Fruit fly (Drosophila melanogaster): ENCODE data around the gene CtsB.

Gene CtsB

dm6 chrX:13755152-13755557 lies 26.8 kb downstream of the CtsB start, which contains the start of gene Pdcd4 (continued):
- TF ChIP-seq CG10654 (GFP tag; optimal IDR thresholded peaks at IDR 0.05), result no peak
- TF ChIP-seq org-1 (GFP tag; optimal IDR thresholded peaks at IDR 0.05), result no peak
- no peak for TF ChIP-seq tll (GFP tag; optimal IDR thresholded peaks at IDR 0.05)

- TF ChIP-seq CG15514 (GFP tag; optimal IDR thresholded peaks at IDR 0.05) (peak; percentile 20), Hsf (GFP tag; optimal IDR thresholded peaks at IDR 0.05) (peak; percentile 9), CG18599 (GFP tag; optimal IDR thresholded peaks at IDR 0.05) (no peak), Jarid2 (GFP tag; optimal IDR thresholded peaks at IDR 0.05) (no peak), pnt (GFP tag; optimal IDR thresholded peaks at IDR 0.05) (no peak), CG4360 (GFP tag; IDR thresholded peaks at IDR 0.05) (peak; percentile 61), insv (GFP tag; optimal IDR thresholded peaks at IDR 0.05) (peak in 1 of 2 experiments; percentile 69), Meics (GFP tag; optimal IDR thresholded peaks at IDR 0.05) (peak; percentile 12), CG15269 (tag; optimal IDR thresholded peaks at IDR 0.05) (peak; percentile 21), rib (GFP tag; IDR thresholded peaks at IDR 0.05) (0 out of 2 replicates have a peak, but pooled peaks have one; percentile 28), Mrtf (GFP tag; IDR thresholded peaks at IDR 0.05) (no peak), CG6765 (GFP tag; optimal IDR thresholded peaks at IDR 0.05) (peak; percentile 40), slbo (GFP tag; IDR thresholded peaks at IDR 0.05) (0 out of 2 replicates have a peak, but pooled peaks have one; percentile 9), CG11696 (GFP tag; IDR thresholded peaks at IDR 0.05) (peak; percentile 77), CG32772 (GFP tag; IDR thresholded peaks at IDR 0.05) (no peak), CG15073 (GFP tag; optimal IDR thresholded peaks at IDR 0.05) (peak; percentile 64), vvl (GFP tag; IDR thresholded peaks at IDR 0.05) (no peak), psq (GFP tag; optimal IDR thresholded peaks at IDR 0.05) (peak; percentile 50), cato (GFP tag; optimal IDR thresholded peaks at IDR 0.05; ENCODE audit: borderline replicate concordance) (no peak), CG34422 (GFP tag; IDR thresholded peaks at IDR 0.05) (peak; percentile 51; the same call in 1 of the 3 replicates), gsb-n (tag; optimal IDR thresholded peaks at IDR 0.05) (no peak), ase (GFP tag; IDR thresholded peaks at IDR 0.05) (no peak), nom (GFP tag; optimal IDR thresholded peaks at IDR 0.05) (peak; percentile 68), dysf (GFP tag; IDR thresholded peaks at IDR 0.05) (peak; percentile 8; the same call in 1 of the 3 replicates), Drgx (GFP tag; IDR thresholded peaks at IDR 0.05) (peak; percentile 60), NC2α (GFP tag; optimal IDR thresholded peaks at IDR 0.05) (no peak), bsh (GFP tag; optimal IDR thresholded peaks at IDR 0.05) (peak in 1 of 2 experiments; percentile 92), sqz (GFP tag; optimal IDR thresholded peaks at IDR 0.05) (peak; percentile 63), CG3726 (GFP tag; IDR thresholded peaks at IDR 0.05) (no peak), ssp (GFP tag; IDR thresholded peaks at IDR 0.05) (no peak), corto (GFP tag; optimal IDR thresholded peaks at IDR 0.05) (peak; percentile 19), Hmx (GFP tag; optimal IDR thresholded peaks at IDR 0.05) (no peak), CG2120 (GFP tag; optimal IDR thresholded peaks at IDR 0.05) (peak; percentile 5), CG32532 (GFP tag; IDR thresholded peaks at IDR 0.05) (peak; percentile 29; the same call in 1 of the 2 replicates), Rfx (GFP tag; IDR thresholded peaks at IDR 0.05) (peak; percentile 28; the same call in 1 of the 2 replicates), Side (GFP tag; optimal IDR thresholded peaks at IDR 0.05) (no peak), ash1 (GFP tag; optimal IDR thresholded peaks at IDR 0.05) (no peak), Trl (optimal IDR thresholded peaks at IDR 0.05) (peak in 1 of 2 experiments; percentile 9), Trl (GFP tag; optimal IDR thresholded peaks at IDR 0.05) (no peak)
Measured at dm6 chrX:13754476-13754875, 27.5 kb downstream of the CtsB start.
